Worm (Caenorhabditis elegans) whole organism, young adult: ENCODE data around the gene hum-2.

ENCODE experiments used
- F37B4.10 ChIP-seq: fragments of 200-800 bp; sonication (Bioruptor generic); IDR thresholded peaks from 2 replicates; pipeline ENCODE4 v1.3.6; 2022; ENCODE audit warnings: missing genetic modification characterization, missing compliant biosample characterization
- K12H6.12 ChIP-seq: fragments of 200-800 bp; sonication (Bioruptor generic); optimal IDR thresholded peaks from 2 replicates; lab custom pipeline; 2018; ENCODE audit warnings: mild to moderate bottlenecking, missing genetic modification characterization, missing compliant biosample characterization
- Y79H2A.3 ChIP-seq: fragments of 200-800 bp; sonication (Bioruptor generic); conservative IDR thresholded peaks from 2 replicates; pipeline ENCODE4 v1.3.6; 2022; ENCODE audit warnings: missing genetic modification reagents, missing genetic modification characterization, missing compliant biosample characterization
- atf-7 ChIP-seq: sonication (generic microtip); optimal IDR thresholded peaks from 2 replicates; lab custom pipeline; 2017; ENCODE audit warnings: mild to moderate bottlenecking, missing genetic modification characterization, missing compliant biosample characterization
- athp-1 ChIP-seq: sonication (generic microtip); optimal IDR thresholded peaks from 2 replicates; lab custom pipeline; 2017; ENCODE audit warnings: mild to moderate bottlenecking, missing genetic modification characterization, missing compliant biosample characterization
- bed-2 ChIP-seq: fragments of 200-800 bp; sonication (Bioruptor generic); IDR thresholded peaks from 2 replicates; pipeline ENCODE4 v1.3.6; 2022; ENCODE audit warnings: missing genetic modification reagents, missing genetic modification characterization, missing compliant biosample characterization
- ceh-58 ChIP-seq: fragments of 200-800 bp; sonication (Bioruptor generic); IDR thresholded peaks from 2 replicates; pipeline ENCODE4 v1.3.6; 2022; ENCODE audit warnings: missing genetic modification characterization, missing compliant biosample characterization
- ceh-79 ChIP-seq: sonication (generic microtip); optimal IDR thresholded peaks from 2 replicates; lab custom pipeline; 2017; ENCODE audit warnings: mild to moderate bottlenecking, missing genetic modification characterization, missing compliant biosample characterization
- egrh-3 ChIP-seq: fragments of 200-800 bp; sonication (Bioruptor generic); IDR thresholded peaks from 2 replicates; pipeline ENCODE4 v1.3.6; 2022; ENCODE audit warnings: missing genetic modification reagents, missing genetic modification characterization, missing compliant biosample characterization
- hlh-26 ChIP-seq: fragments of 200-800 bp; sonication (Bioruptor generic); conservative IDR thresholded peaks from 2 replicates; pipeline ENCODE4 v1.3.6; 2022; ENCODE audit warnings: missing genetic modification reagents, missing genetic modification characterization, missing compliant biosample characterization
- hmg-1.2 ChIP-seq: fragments of 200-800 bp; sonication (Bioruptor generic); IDR thresholded peaks from 2 replicates; pipeline ENCODE4 v1.3.6; 2022; ENCODE audit warnings: missing genetic modification reagents, missing genetic modification characterization, missing compliant biosample characterization
- lin-35 ChIP-seq, 3 experiments: fragments of 150-350 bp in 2 of 3; sonication (generic microtip) in 1 of 3; optimal IDR thresholded peaks; 2 replicates each; lab custom pipeline; 2014 to 2018; ENCODE audit warnings: missing biosample characterization in 3 of 3, missing genetic modification characterization in 3 of 3, missing genetic modification reagents in 3 of 3
- lin-40 ChIP-seq: sonication (generic microtip); optimal IDR thresholded peaks from 2 replicates; lab custom pipeline; 2016; ENCODE audit warnings: missing genetic modification characterization, mild to moderate bottlenecking, missing compliant biosample characterization, missing genotype, missing genetic modification reagents
- lir-1 ChIP-seq: fragments of 200-800 bp; sonication (Bioruptor generic); conservative IDR thresholded peaks from 2 replicates; pipeline ENCODE4 v1.3.6; 2022; ENCODE audit warnings: missing genetic modification reagents, missing genetic modification characterization, missing compliant biosample characterization
- nfya-1 ChIP-seq: sonication (generic microtip); optimal IDR thresholded peaks from 2 replicates; lab custom pipeline; 2017; ENCODE audit warnings: antibody characterized with exemption, missing compliant biosample characterization, missing genetic modification characterization, borderline replicate concordance; ENCODE audit not compliant: insufficient read depth
- nfya-2 ChIP-seq: fragments of 200-800 bp; sonication (Bioruptor generic); IDR thresholded peaks from 2 replicates; pipeline ENCODE4 v1.3.6; 2022; ENCODE audit warnings: missing genetic modification reagents, missing genetic modification characterization, missing compliant biosample characterization
- repo-1 ChIP-seq: sonication (generic microtip); optimal IDR thresholded peaks from 2 replicates; lab custom pipeline; 2017; ENCODE audit warnings: mild to moderate bottlenecking, missing genetic modification characterization, missing compliant biosample characterization
- somi-1 ChIP-seq: fragments of 200-800 bp; sonication (Bioruptor generic); optimal IDR thresholded peaks from 2 replicates; lab custom pipeline; 2018; ENCODE audit warnings: mild to moderate bottlenecking, missing genetic modification characterization, missing compliant biosample characterization
- unc-62 ChIP-seq: fragments of 150-350 bp; optimal IDR thresholded peaks from 2 replicates; lab custom pipeline; 2014; ENCODE audit warnings: missing biosample characterization, missing genetic modification reagents, missing genetic modification characterization
- ztf-18 ChIP-seq: sonication (generic microtip); optimal IDR thresholded peaks from 2 replicates; lab custom pipeline; 2016; ENCODE audit warnings: missing genotype, mild to moderate bottlenecking, missing genetic modification characterization, missing compliant biosample characterization

Gene hum-2

ce11 chrV:9444618-9445017, 58.6 kb downstream of the hum-2 start:
- TF ChIP-seq bed-2 (GFP tag; lab: Robert Waterston, UW) (no peak), lin-40 (tag; lab: Kevin White, UChicago) (no peak), ztf-18 (tag; lab: Kevin White, UChicago) (no peak), somi-1 (GFP tag; lab: Kevin White, UChicago) (no peak), repo-1 (tag; lab: Kevin White, UChicago) (no peak), atf-7 (no peak), ceh-79 (tag; lab: Kevin White, UChicago) (no peak), nfya-2 (GFP tag; lab: Robert Waterston, UW) (no peak), nfya-1 (no peak), hmg-1.2 (GFP tag; lab: Robert Waterston, UW) (no peak), K12H6.12 (tag; lab: Kevin White, UChicago) (no peak), lin-35 (GFP tag; optimal IDR thresholded peaks at IDR 0.05; lab: Kevin White, UChicago) (no peak), F37B4.10 (GFP tag; lab: Robert Waterston, UW) (no peak), hlh-26 (GFP tag; lab: Robert Waterston, UW) (no peak), Y79H2A.3 (GFP tag; lab: Robert Waterston, UW) (no peak), egrh-3 (GFP tag; lab: Robert Waterston, UW) (no peak), ceh-58 (GFP tag; lab: Robert Waterston, UW) (no peak), athp-1 (tag; lab: Kevin White, UChicago) (no peak), lir-1 (GFP tag; lab: Robert Waterston, UW) (no peak), unc-62 (no peak)
- TF ChIP-seq, all 124 proteins: peak for 0
